Fruit fly (Drosophila melanogaster) S2 (cell line): ENCODE results near the gene CG4238.

Source experiments
- CG8478 ChIP-seq: fragments of >200 bp; optimal IDR thresholded peaks from 2 replicates; lab custom pipeline; 2018
- CTCF ChIP-seq, 2 experiments: fragments of >200 bp; optimal IDR thresholded peaks; 2 replicates each; lab custom pipeline; 2018

DNA sequence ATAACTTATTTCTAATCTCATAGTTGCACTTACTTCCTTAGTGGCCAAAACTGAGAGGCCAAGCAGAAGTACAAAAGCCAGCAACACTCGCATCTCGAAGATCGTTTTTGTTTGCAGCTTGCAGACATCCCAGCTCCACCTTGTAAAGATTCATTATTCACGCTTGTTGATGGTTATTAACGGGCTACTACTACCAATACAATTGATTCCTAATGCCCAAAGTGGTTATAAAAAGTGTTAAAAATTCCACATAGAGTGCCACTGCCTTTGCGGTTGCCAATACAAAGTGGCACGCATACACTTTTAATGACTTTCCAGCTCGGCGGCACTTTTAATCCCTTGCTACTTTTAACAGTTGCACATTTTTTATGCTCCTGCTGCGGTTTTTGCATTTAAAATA, 17.6 kb upstream of the CG4238 start, which contains the start of gene Obp22a:
- TF ChIP-seq CTCF (optimal IDR thresholded peaks at IDR 0.05; lab: Kevin White, UChicago) = no peak
- no peak for TF ChIP-seq CG8478 (lab: Kevin White, UChicago)
